Worm (Caenorhabditis elegans): ENCODE measurements around the gene gphr-1.

Gene gphr-1

DNA sequence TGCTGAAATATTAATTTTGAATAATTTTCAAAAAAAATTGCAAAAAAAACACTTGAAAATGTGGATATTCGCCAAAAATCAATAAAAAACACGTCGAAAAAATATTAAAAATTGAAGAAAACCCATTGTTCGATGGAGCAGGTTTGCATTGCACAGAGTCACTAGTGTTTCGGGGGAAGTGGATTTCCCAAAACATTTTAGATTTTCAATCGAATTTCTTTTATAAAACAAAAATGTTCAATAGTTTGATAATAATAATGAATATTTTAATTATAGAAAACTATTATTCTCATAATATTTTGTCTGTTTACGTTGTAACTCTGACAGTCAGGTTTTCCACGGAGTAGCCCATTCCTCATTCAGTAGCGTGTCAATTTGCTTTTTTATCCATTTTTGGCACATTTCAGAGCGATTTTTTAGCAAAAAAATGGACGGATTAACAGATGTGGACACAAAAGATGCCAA, at the start of gene gphr-1, which contains the start of gene gex-4:
Gene gphr-1 (plus strand): TSS at position 415 of the 465 bp plus-strand sequence.
Gene gex-4 (minus strand): TSS at position 2 of the 465 bp plus-strand sequence.
- no peak for TF ChIP-seq ahr-1 (tag; optimal IDR thresholded peaks at IDR 0.05)
- TF ChIP-seq pqm-1 (tag; optimal IDR thresholded peaks at IDR 0.05): no peak
- TF ChIP-seq hlh-8 (tag; optimal IDR thresholded peaks at IDR 0.05): peak; percentile 42
- no peak for TF ChIP-seq fkh-6 (tag; optimal IDR thresholded peaks at IDR 0.05)
- no peak for TF ChIP-seq pat-9 (tag; optimal IDR thresholded peaks at IDR 0.05)
- TF ChIP-seq rnt-1 (tag; optimal IDR thresholded peaks at IDR 0.05): no peak
- no peak for TF ChIP-seq dmd-4 (tag; optimal IDR thresholded peaks at IDR 0.05; ENCODE audit: borderline replicate concordance)
- no peak for TF ChIP-seq che-1 (tag; optimal IDR thresholded peaks at IDR 0.05)
- no peak for TF ChIP-seq ref-2 (tag; optimal IDR thresholded peaks at IDR 0.05)
- peak; percentile 47 for TF ChIP-seq C08G9.2 (tag; optimal IDR thresholded peaks at IDR 0.05)
- peak; percentile 36 for TF ChIP-seq unc-86 (tag; optimal IDR thresholded peaks at IDR 0.05)
- TF ChIP-seq nhr-11 (tag; optimal IDR thresholded peaks at IDR 0.05): no peak
- TF ChIP-seq F13H6.1 (tag; optimal IDR thresholded peaks at IDR 0.05): no peak
- no peak for TF ChIP-seq eyg-1 (tag; optimal IDR thresholded peaks at IDR 0.05)
- TF ChIP-seq sox-2 (GFP tag; IDR thresholded peaks at IDR 0.05): no peak
- TF ChIP-seq pha-4 (tag; optimal IDR thresholded peaks at IDR 0.05): no peak
- no peak for TF ChIP-seq nhr-232 (tag; optimal IDR thresholded peaks at IDR 0.05)
- peak; percentile 65 for TF ChIP-seq tbx-2 (tag; optimal IDR thresholded peaks at IDR 0.05)
- peak; percentile 7 for TF ChIP-seq ceh-2 (tag; optimal IDR thresholded peaks at IDR 0.05)
- no peak for TF ChIP-seq elt-4 (tag; optimal IDR thresholded peaks at IDR 0.05)
- TF ChIP-seq ceh-48 (tag; optimal IDR thresholded peaks at IDR 0.05): peak; percentile 78
- peak; percentile 24 for TF ChIP-seq unc-42 (tag; optimal IDR thresholded peaks at IDR 0.05)
- TF ChIP-seq nfya-1 (tag; optimal IDR thresholded peaks at IDR 0.05): peak; percentile 7
- no peak for TF ChIP-seq hlh-13 (GFP tag; optimal IDR thresholded peaks at IDR 0.05)
- TF ChIP-seq ceh-22 (tag; optimal IDR thresholded peaks at IDR 0.05): no peak
- TF ChIP-seq ceh-14 (tag; optimal IDR thresholded peaks at IDR 0.05): peak; percentile 20
- no peak for TF ChIP-seq madf-2 (tag; optimal IDR thresholded peaks at IDR 0.05)
- TF ChIP-seq ztf-16 (tag; optimal IDR thresholded peaks at IDR 0.05): no peak
- no peak for TF ChIP-seq ceh-24 (tag; optimal IDR thresholded peaks at IDR 0.05)
- TF ChIP-seq dve-1 (tag; optimal IDR thresholded peaks at IDR 0.05): no peak
- TF ChIP-seq ttx-3 (tag; optimal IDR thresholded peaks at IDR 0.05): peak; percentile 1
- no peak for TF ChIP-seq T23F11.4 (GFP tag; optimal IDR thresholded peaks at IDR 0.05)
- TF ChIP-seq odd-2 (tag; optimal IDR thresholded peaks at IDR 0.05): no peak
- TF ChIP-seq ceh-19 (GFP tag; optimal IDR thresholded peaks at IDR 0.05): no peak
- TF ChIP-seq ets-4 (tag; optimal IDR thresholded peaks at IDR 0.05): peak; percentile 30
- no peak for TF ChIP-seq fax-1 (tag; optimal IDR thresholded peaks at IDR 0.05)
- no peak for TF ChIP-seq sox-4 (tag; optimal IDR thresholded peaks at IDR 0.05)
- no peak for TF ChIP-seq gmeb-2 (tag; optimal IDR thresholded peaks at IDR 0.05)
- TF ChIP-seq ceh-18 (tag; optimal IDR thresholded peaks at IDR 0.05): no peak
- no peak for TF ChIP-seq hlh-6 (tag; optimal IDR thresholded peaks at IDR 0.05)
- peak; percentile 45 for TF ChIP-seq elt-2 (tag; optimal IDR thresholded peaks at IDR 0.05)
- no peak for TF ChIP-seq K09A11.1 (tag; optimal IDR thresholded peaks at IDR 0.05; ENCODE audit: insufficient read depth)
- TF ChIP-seq mec-3 (tag; optimal IDR thresholded peaks at IDR 0.05; ENCODE audit: borderline replicate concordance): no peak
- no peak for TF ChIP-seq syd-9 (tag; optimal IDR thresholded peaks at IDR 0.05)
- TF ChIP-seq fkh-10 (GFP tag; optimal IDR thresholded peaks at IDR 0.05): no peak
- no peak for TF ChIP-seq lin-11 (tag; optimal IDR thresholded peaks at IDR 0.05)
- TF ChIP-seq unc-3 (GFP tag; conservative IDR thresholded peaks at IDR 0.05): no peak
- TF ChIP-seq unc-3 (tag; optimal IDR thresholded peaks at IDR 0.05): no peak
- TF ChIP-seq zip-5 (tag; optimal IDR thresholded peaks at IDR 0.05): peak; percentile 81
- TF ChIP-seq ceh-34 (tag; optimal IDR thresholded peaks at IDR 0.05): no peak
- peak; percentile 75 for TF ChIP-seq ceh-31 (tag; optimal IDR thresholded peaks at IDR 0.05)
- no peak for TF ChIP-seq Y22D7AL.16 (tag; optimal IDR thresholded peaks at IDR 0.05)
- no peak for TF ChIP-seq tbx-7 (tag; optimal IDR thresholded peaks at IDR 0.05)
- TF ChIP-seq npax-4 (tag; optimal IDR thresholded peaks at IDR 0.05): no peak

All from whole organism, late embryonic.